Fruit fly (Drosophila melanogaster): Measurements from ENCODE around the gene CG6576.

The CG6576 gene

dm6 chr3L:8765493-8765892 lies 9.7 kb downstream of the CG6576 start:
- TF ChIP-seq Myc (optimal IDR thresholded peaks at IDR 0.05): no peak
- no peak for TF ChIP-seq Sin3A (optimal IDR thresholded peaks at IDR 0.05)
- no peak for TF ChIP-seq psq (optimal IDR thresholded peaks at IDR 0.05)
- TF ChIP-seq ttk (optimal IDR thresholded peaks at IDR 0.05): no peak
- TF ChIP-seq h (optimal IDR thresholded peaks at IDR 0.05): no peak
- TF ChIP-seq insv (optimal IDR thresholded peaks at IDR 0.05): no peak

- TF ChIP-seq Sin3A (optimal IDR thresholded peaks at IDR 0.05): no peak
- TF ChIP-seq Myc (optimal IDR thresholded peaks at IDR 0.05): no peak
- TF ChIP-seq psq (optimal IDR thresholded peaks at IDR 0.05): no peak
- TF ChIP-seq ttk (optimal IDR thresholded peaks at IDR 0.05): no peak
- TF ChIP-seq h (optimal IDR thresholded peaks at IDR 0.05): no peak
- TF ChIP-seq insv (optimal IDR thresholded peaks at IDR 0.05): no peak
These were observed 10.3 kb downstream of the CG6576 start for dm6 chr3L:8765969-8766538.

dm6 chr3L:8767876-8768275 lies 12.1 kb downstream of the CG6576 start:
- TF ChIP-seq Sin3A (optimal IDR thresholded peaks at IDR 0.05) (no peak), h (optimal IDR thresholded peaks at IDR 0.05) (no peak), psq (optimal IDR thresholded peaks at IDR 0.05) (no peak), insv (optimal IDR thresholded peaks at IDR 0.05) (no peak), ttk (optimal IDR thresholded peaks at IDR 0.05) (no peak), Myc (optimal IDR thresholded peaks at IDR 0.05) (no peak)

- TF ChIP-seq Myc (optimal IDR thresholded peaks at IDR 0.05): no peak
- no peak for TF ChIP-seq Sin3A (optimal IDR thresholded peaks at IDR 0.05)
- TF ChIP-seq insv (optimal IDR thresholded peaks at IDR 0.05): no peak
- no peak for TF ChIP-seq h (optimal IDR thresholded peaks at IDR 0.05)
- no peak for TF ChIP-seq psq (optimal IDR thresholded peaks at IDR 0.05)
- no peak for TF ChIP-seq ttk (optimal IDR thresholded peaks at IDR 0.05)
These were observed 14.9 kb downstream of the CG6576 start for dm6 chr3L:8770616-8771229.

dm6 chr3L:8772998-8773684 lies 17.4 kb downstream of the CG6576 start:
- no peak for TF ChIP-seq psq (optimal IDR thresholded peaks at IDR 0.05)
- TF ChIP-seq insv (optimal IDR thresholded peaks at IDR 0.05): no peak
- no peak for TF ChIP-seq h (optimal IDR thresholded peaks at IDR 0.05)
- TF ChIP-seq ttk (optimal IDR thresholded peaks at IDR 0.05): no peak
- TF ChIP-seq Sin3A (optimal IDR thresholded peaks at IDR 0.05): no peak
- TF ChIP-seq Myc (optimal IDR thresholded peaks at IDR 0.05): no peak

- TF ChIP-seq Sin3A (optimal IDR thresholded peaks at IDR 0.05) (no peak), ttk (optimal IDR thresholded peaks at IDR 0.05) (no peak), h (optimal IDR thresholded peaks at IDR 0.05) (no peak), Myc (optimal IDR thresholded peaks at IDR 0.05) (no peak), insv (optimal IDR thresholded peaks at IDR 0.05) (no peak), psq (optimal IDR thresholded peaks at IDR 0.05) (no peak)
These were observed 17.9 kb downstream of the CG6576 start for dm6 chr3L:8773713-8774112.

- TF ChIP-seq ttk (optimal IDR thresholded peaks at IDR 0.05): no peak
- TF ChIP-seq psq (optimal IDR thresholded peaks at IDR 0.05): no peak
- no peak for TF ChIP-seq Sin3A (optimal IDR thresholded peaks at IDR 0.05)
- no peak for TF ChIP-seq h (optimal IDR thresholded peaks at IDR 0.05)
These were observed 19.4 kb downstream of the CG6576 start for dm6 chr3L:8774974-8775731.

dm6 chr3L:8777313-8777924 lies 21.6 kb downstream of the CG6576 start:
- TF ChIP-seq psq (optimal IDR thresholded peaks at IDR 0.05) (no peak), h (optimal IDR thresholded peaks at IDR 0.05) (no peak), Myc (optimal IDR thresholded peaks at IDR 0.05) (no peak), Sin3A (optimal IDR thresholded peaks at IDR 0.05) (no peak), insv (optimal IDR thresholded peaks at IDR 0.05) (no peak), ttk (optimal IDR thresholded peaks at IDR 0.05) (no peak)

dm6 chr3L:8780723-8781296 lies 25.0 kb downstream of the CG6576 start:
- TF ChIP-seq Myc (optimal IDR thresholded peaks at IDR 0.05): no peak
- TF ChIP-seq psq (optimal IDR thresholded peaks at IDR 0.05): no peak
- no peak for TF ChIP-seq h (optimal IDR thresholded peaks at IDR 0.05)
- TF ChIP-seq insv (optimal IDR thresholded peaks at IDR 0.05): no peak
- TF ChIP-seq ttk (optimal IDR thresholded peaks at IDR 0.05): no peak
- no peak for TF ChIP-seq Sin3A (optimal IDR thresholded peaks at IDR 0.05)

- no peak for TF ChIP-seq psq (optimal IDR thresholded peaks at IDR 0.05)
These were observed 26.2 kb downstream of the CG6576 start for dm6 chr3L:8781993-8782392.

- TF ChIP-seq psq (optimal IDR thresholded peaks at IDR 0.05): no peak
- TF ChIP-seq Sin3A (optimal IDR thresholded peaks at IDR 0.05): no peak
- no peak for TF ChIP-seq h (optimal IDR thresholded peaks at IDR 0.05)
- TF ChIP-seq ttk (optimal IDR thresholded peaks at IDR 0.05): no peak
- TF ChIP-seq Myc (optimal IDR thresholded peaks at IDR 0.05): no peak
- no peak for TF ChIP-seq insv (optimal IDR thresholded peaks at IDR 0.05)
These were observed 27.5 kb downstream of the CG6576 start for dm6 chr3L:8783299-8783698.

Data from Kc167 (cell line).